Fruit fly (Drosophila melanogaster): Measurements from ENCODE around the gene ImpL2.
A peak's percentile ranks its signal among the peaks of the same experiment; 100 is the strongest.

Gene ImpL2

dm6 chr3L:4228187-4228836 lies 7.6 kb downstream of the ImpL2 start (continued):
- TF ChIP-seq bcd (GFP tag; optimal IDR thresholded peaks at IDR 0.05) (peak; percentile 92), ttk (GFP tag; IDR thresholded peaks at IDR 0.05) (peak; percentile 98), CG14050 (GFP tag; IDR thresholded peaks at IDR 0.05) (peak; percentile 97), Antp (GFP tag; optimal IDR thresholded peaks at IDR 0.05) (peak; percentile 94), eyg (GFP tag; optimal IDR thresholded peaks at IDR 0.05) (peak; percentile 92), CG13775 (GFP tag; optimal IDR thresholded peaks at IDR 0.05) (peak; percentile 92), nmo (GFP tag; optimal IDR thresholded peaks at IDR 0.05) (peak; percentile 98), Stat92E (GFP tag; optimal IDR thresholded peaks at IDR 0.05) (peak in 1 of 3 experiments; percentile 93), ham (GFP tag; IDR thresholded peaks at IDR 0.05) (no peak), Pdp1 (GFP tag; optimal IDR thresholded peaks at IDR 0.05) (peak; percentile 94), tna (GFP tag; IDR thresholded peaks at IDR 0.05; ENCODE audit: partially characterized antibody) (no peak), CG2129 (GFP tag; IDR thresholded peaks at IDR 0.05; ENCODE audit: partially characterized antibody) (no peak), en (GFP tag; optimal IDR thresholded peaks at IDR 0.05) (peak; percentile 89), CG15514 (GFP tag; optimal IDR thresholded peaks at IDR 0.05) (peak; percentile 77), CG10431 (GFP tag; optimal IDR thresholded peaks at IDR 0.05) (peak; percentile 92), CG17829 (tag; optimal IDR thresholded peaks at IDR 0.05) (peak; percentile 97), repo (GFP tag; optimal IDR thresholded peaks at IDR 0.05) (peak; percentile 88), crp (GFP tag; optimal IDR thresholded peaks at IDR 0.05) (peak in 1 of 2 experiments; percentile 68), gcm2 (GFP tag; optimal IDR thresholded peaks at IDR 0.05) (peak; percentile 88), CG33557 (GFP tag; optimal IDR thresholded peaks at IDR 0.05) (peak; percentile 95), D19A (tag; optimal IDR thresholded peaks at IDR 0.05) (peak; percentile 94), lbe (GFP tag; optimal IDR thresholded peaks at IDR 0.05) (peak; percentile 88), Blimp-1 (GFP tag; optimal IDR thresholded peaks at IDR 0.05) (peak; percentile 97), CG3281 (GFP tag; optimal IDR thresholded peaks at IDR 0.05) (peak; percentile 84), CG13287 (GFP tag; IDR thresholded peaks at IDR 0.05; ENCODE audit: partially characterized antibody) (no peak), Chrac-16 (GFP tag; optimal IDR thresholded peaks at IDR 0.05) (peak; percentile 95), CG4424 (GFP tag; optimal IDR thresholded peaks at IDR 0.05) (peak; percentile 95), sob (GFP tag; IDR thresholded peaks at IDR 0.05) (peak; percentile 96), CG7745 (tag; optimal IDR thresholded peaks at IDR 0.05) (peak; percentile 53), Xrp1 (GFP tag; IDR thresholded peaks at IDR 0.05) (peak; percentile 98), CG17361 (GFP tag; IDR thresholded peaks at IDR 0.05) (peak; percentile 97), Xbp1 (GFP tag; optimal IDR thresholded peaks at IDR 0.05) (peak; percentile 97), Nf-YA (GFP tag; IDR thresholded peaks at IDR 0.05) (peak; percentile 96), Hand (GFP tag; optimal IDR thresholded peaks at IDR 0.05) (peak; percentile 82), CG1792 (GFP tag; optimal IDR thresholded peaks at IDR 0.05) (peak; percentile 92), cad (GFP tag; optimal IDR thresholded peaks at IDR 0.05) (no peak), Oli (tag; optimal IDR thresholded peaks at IDR 0.05) (peak; percentile 98), bab2 (GFP tag; optimal IDR thresholded peaks at IDR 0.05) (peak; percentile 94), croc (GFP tag; conservative IDR thresholded peaks at IDR 0.05) (peak; percentile 97), Tbp (GFP tag; optimal IDR thresholded peaks at IDR 0.05) (no peak), CG3838 (GFP tag; optimal IDR thresholded peaks at IDR 0.05) (peak; percentile 87), Side (GFP tag; optimal IDR thresholded peaks at IDR 0.05) (peak; percentile 94), CG18476 (GFP tag; optimal IDR thresholded peaks at IDR 0.05) (peak; percentile 90), Eip74EF (GFP tag; optimal IDR thresholded peaks at IDR 0.05) (peak in 1 of 2 experiments; percentile 91), NC2α (GFP tag; optimal IDR thresholded peaks at IDR 0.05) (peak; percentile 94), schlank (tag; optimal IDR thresholded peaks at IDR 0.05) (peak; percentile 71), CG32767 (GFP tag; IDR thresholded peaks at IDR 0.05) (peak; percentile 95), tin (GFP tag; optimal IDR thresholded peaks at IDR 0.05) (peak; percentile 97), Ada2b (GFP tag; IDR thresholded peaks at IDR 0.05) (peak; percentile 97)

Measured in whole organism, embryonic.